Worm (Caenorhabditis elegans) whole organism, midembryonic: ENCODE results near the gene pst-2.

ENCODE experiments used
- T22C8.4 ChIP-seq: fragments of 200-800 bp; sonication (Bioruptor generic); IDR thresholded peaks from 2 replicates; pipeline ENCODE4 v1.3.6; 2022; ENCODE audit warnings: missing genetic modification characterization, missing compliant biosample characterization
- cog-1 ChIP-seq: sonication (generic microtip); optimal IDR thresholded peaks from 2 replicates; lab custom pipeline; 2016; ENCODE audit warnings: missing genetic modification characterization, missing compliant biosample characterization
- flt-1 ChIP-seq: fragments of 200-800 bp; sonication (Bioruptor generic); IDR thresholded peaks from 2 replicates; pipeline ENCODE4 v1.3.6; 2022; ENCODE audit warnings: missing genetic modification characterization, missing compliant biosample characterization
- klf-2 ChIP-seq: fragments of 200-800 bp; sonication (Bioruptor generic); conservative IDR thresholded peaks from 2 replicates; pipeline ENCODE4 v1.3.6; 2022; ENCODE audit warnings: missing genetic modification reagents, missing genetic modification characterization, missing compliant biosample characterization
- med-1 ChIP-seq: sonication (generic microtip); optimal IDR thresholded peaks from 2 replicates; lab custom pipeline; 2017; ENCODE audit warnings: missing genetic modification characterization, mild to moderate bottlenecking, missing compliant biosample characterization, antibody characterized with exemption, missing genetic modification reagents; ENCODE audit not compliant: insufficient read depth
- tab-1 ChIP-seq: fragments of 200-800 bp; sonication (Bioruptor generic); IDR thresholded peaks from 2 replicates; pipeline ENCODE4 v1.3.6; 2022; ENCODE audit warnings: missing genetic modification characterization, missing compliant biosample characterization
- ztf-23 ChIP-seq: fragments of 200-800 bp; sonication (Bioruptor generic); IDR thresholded peaks from 2 replicates; pipeline ENCODE4 v1.3.6; 2022; ENCODE audit warnings: missing genetic modification reagents, missing genetic modification characterization, missing compliant biosample characterization
- ztf-29 ChIP-seq: fragments of 200-800 bp; sonication (Bioruptor generic); IDR thresholded peaks from 2 replicates; pipeline ENCODE4 v1.3.6; 2022; ENCODE audit warnings: missing genetic modification reagents, missing genetic modification characterization, missing compliant biosample characterization

ce11 chrIII:5718385-5718784, 38.2 kb downstream of the pst-2 start:
- TF ChIP-seq ztf-23 (no peak), flt-1 (GFP tag; lab: Robert Waterston, UW) (no peak), klf-2 (GFP tag; lab: Robert Waterston, UW) (no peak), med-1 (GFP tag; lab: Kevin White, UChicago) (no peak), cog-1 (tag; lab: Kevin White, UChicago) (no peak), ztf-29 (no peak), T22C8.4 (GFP tag; lab: Robert Waterston, UW) (no peak), tab-1 (GFP tag; lab: Robert Waterston, UW) (no peak)
